Worm (Caenorhabditis elegans): ENCODE results near the gene Y38H6C.13.

- TF ChIP-seq gmeb-1 (tag; optimal IDR thresholded peaks at IDR 0.05), result no peak
- no peak for TF ChIP-seq nhr-25 (tag; optimal IDR thresholded peaks at IDR 0.05)
- TF ChIP-seq nhr-12 (tag; optimal IDR thresholded peaks at IDR 0.05), result no peak
- no peak for TF ChIP-seq dmd-4 (tag; optimal IDR thresholded peaks at IDR 0.05)
- no peak for TF ChIP-seq ztf-11 (tag; optimal IDR thresholded peaks at IDR 0.05)
- no peak for TF ChIP-seq lin-11 (tag; optimal IDR thresholded peaks at IDR 0.05)
- TF ChIP-seq egl-27 (tag; optimal IDR thresholded peaks at IDR 0.05), result no peak
- TF ChIP-seq fos-1 (tag; optimal IDR thresholded peaks at IDR 0.05), result no peak
- TF ChIP-seq unc-62 (GFP tag; optimal IDR thresholded peaks at IDR 0.05), result no peak
- no peak for TF ChIP-seq nhr-23 (tag; optimal IDR thresholded peaks at IDR 0.05)
- TF ChIP-seq unc-55 (GFP tag; optimal IDR thresholded peaks at IDR 0.05), result no peak
- TF ChIP-seq nhr-6 (tag; optimal IDR thresholded peaks at IDR 0.05), result no peak
- no peak for TF ChIP-seq ceh-82 (tag; optimal IDR thresholded peaks at IDR 0.05)
Measured at ce11 chrV:20552971-20553370, 25.4 kb downstream of the Y38H6C.13 start, which contains the start of gene vmo-1.
